Worm (Caenorhabditis elegans): ENCODE results near the gene ZK54.3.

The ZK54.3 gene

ce11 chrX:17513507-17514113, 46.8 kb upstream of the ZK54.3 start, which contains the start of gene nhr-1 (continued):
- TF ChIP-seq F39B2.1 (GFP tag; IDR thresholded peaks at IDR 0.05) (no peak), ceh-79 (tag; optimal IDR thresholded peaks at IDR 0.05) (no peak), F23B12.7 (tag; optimal IDR thresholded peaks at IDR 0.05; ENCODE audit: insufficient read depth) (no peak), gei-17 (GFP tag; optimal IDR thresholded peaks at IDR 0.05) (peak; percentile 57), zim-3 (tag; optimal IDR thresholded peaks at IDR 0.05) (no peak), B0019.2 (GFP tag; conservative IDR thresholded peaks at IDR 0.05) (no peak), let-526 (GFP tag; IDR thresholded peaks at IDR 0.05) (no peak), B0336.3 (GFP tag; IDR thresholded peaks at IDR 0.05) (peak; percentile 74), ceh-27 (GFP tag; optimal IDR thresholded peaks at IDR 0.05) (peak; percentile 75), nfya-2 (GFP tag; IDR thresholded peaks at IDR 0.05) (no peak), lin-26 (GFP tag; IDR thresholded peaks at IDR 0.05) (0 out of 2 replicates have a peak, but pooled peaks have one; percentile 40), egl-18 (GFP tag; IDR thresholded peaks at IDR 0.05) (no peak), madf-10 (tag; optimal IDR thresholded peaks at IDR 0.05) (peak; percentile 42), T26A5.8 (tag; optimal IDR thresholded peaks at IDR 0.05) (no peak), atf-7 (tag; optimal IDR thresholded peaks at IDR 0.05) (peak; percentile 36), madf-8 (GFP tag; conservative IDR thresholded peaks at IDR 0.05) (no peak), Y56A3A.18 (GFP tag; IDR thresholded peaks at IDR 0.05) (no peak), hsf-1 (GFP tag; IDR thresholded peaks at IDR 0.05) (0 out of 2 replicates have a peak, but pooled peaks have one; percentile 12), Y67H2A.10 (GFP tag; conservative IDR thresholded peaks at IDR 0.05) (no peak), pbrm-1 (GFP tag; IDR thresholded peaks at IDR 0.05) (peak; percentile 41; the same call in 1 of the 2 replicates), snpc-4 (GFP tag; optimal IDR thresholded peaks at IDR 0.05) (no peak), snpc-4 (tag; optimal IDR thresholded peaks at IDR 0.05) (peak; percentile 14 to 63 (median 58)), madf-3 (GFP tag; IDR thresholded peaks at IDR 0.05) (no peak), rcor-1 (GFP tag; IDR thresholded peaks at IDR 0.05) (peak; percentile 38; the same call in 1 of the 2 replicates), somi-1 (GFP tag; optimal IDR thresholded peaks at IDR 0.05) (peak; percentile 76)

- no peak for TF ChIP-seq fkh-3 (tag; optimal IDR thresholded peaks at IDR 0.05)
- no peak for TF ChIP-seq ets-4 (GFP tag; optimal IDR thresholded peaks at IDR 0.05)
- peak; percentile 50 for TF ChIP-seq nhr-80 (tag; optimal IDR thresholded peaks at IDR 0.05)
- no peak for TF ChIP-seq tlf-1 (GFP tag; optimal IDR thresholded peaks at IDR 0.05)
These were observed 43.7 kb upstream of the ZK54.3 start for ce11 chrX:17510523-17510922.

- no peak for TF ChIP-seq rpc-1 (optimal IDR thresholded peaks at IDR 0.05)
- no peak for TF ChIP-seq rpc-1 (tag; optimal IDR thresholded peaks at IDR 0.05)
- no peak for TF ChIP-seq nhr-179 (tag; optimal IDR thresholded peaks at IDR 0.05)
- TF ChIP-seq lin-35 (GFP tag; optimal IDR thresholded peaks at IDR 0.05) = no peak
- TF ChIP-seq pha-4 (tag; optimal IDR thresholded peaks at IDR 0.05) = peak; percentile 60
- TF ChIP-seq fkh-3 (tag; optimal IDR thresholded peaks at IDR 0.05) = no peak
- TF ChIP-seq nfya-1 (tag; optimal IDR thresholded peaks at IDR 0.05; ENCODE audit: borderline replicate concordance, insufficient read depth) = no peak
- peak; percentile 73 for TF ChIP-seq nhr-80 (tag; optimal IDR thresholded peaks at IDR 0.05)
These were observed 42.4 kb upstream of the ZK54.3 start for ce11 chrX:17509048-17509776.
